Fruit fly (Drosophila melanogaster) whole organism, embryonic: ENCODE results near the gene vkg.

ENCODE experiments used
- Asciz ChIP-seq: fragments of 200-800 bp; sonication (Bioruptor generic); optimal IDR thresholded peaks from 2 replicates; lab custom pipeline; 2017; ENCODE audit warnings: missing biosample characterization, mild to moderate bottlenecking, missing genetic modification characterization, missing genetic modification reagents
- Atf3 ChIP-seq: fragments of 200-800 bp; sonication (Bioruptor generic); optimal IDR thresholded peaks from 3 replicates; lab custom pipeline; 2016; ENCODE audit warnings: missing biosample characterization, missing genetic modification characterization
- Bgb ChIP-seq: fragments of 200-800 bp; sonication (Bioruptor generic); IDR thresholded peaks from 2 replicates; pipeline ENCODE4 v1.3.6; 2022; ENCODE audit warnings: missing biosample characterization, missing genetic modification characterization; ENCODE audit not compliant: partially characterized antibody
- CG10267 ChIP-seq: fragments of 200-800 bp; sonication (Bioruptor generic); optimal IDR thresholded peaks from 2 replicates; lab custom pipeline; 2018; ENCODE audit warnings: missing biosample characterization, mild to moderate bottlenecking, missing genetic modification characterization, moderate library complexity
- CG10321 ChIP-seq: fragments of 200-800 bp; sonication (Bioruptor generic); IDR thresholded peaks from 2 replicates; pipeline ENCODE4 v1.3.6; 2022; ENCODE audit warnings: missing biosample characterization, missing genetic modification characterization
- CG10462 ChIP-seq: fragments of 200-800 bp; sonication (Bioruptor generic); optimal IDR thresholded peaks from 2 replicates; lab custom pipeline; 2016; ENCODE audit warnings: missing biosample characterization, missing genetic modification characterization
- CG11723 ChIP-seq: fragments of 200-800 bp; sonication (Bioruptor generic); optimal IDR thresholded peaks from 2 replicates; lab custom pipeline; 2017; ENCODE audit warnings: missing biosample characterization, mild to moderate bottlenecking, missing genetic modification characterization
- CG12744 ChIP-seq: fragments of 200-800 bp; sonication (Bioruptor generic); optimal IDR thresholded peaks from 2 replicates; lab custom pipeline; 2016; ENCODE audit warnings: missing biosample characterization, missing genetic modification characterization
- CG14441 ChIP-seq: fragments of 200-800 bp; sonication (Bioruptor generic); IDR thresholded peaks from 2 replicates; pipeline ENCODE4 v1.3.6; 2022; ENCODE audit warnings: missing biosample characterization, missing genetic modification characterization
- CG14667 ChIP-seq: fragments of 200-800 bp; sonication (Bioruptor generic); IDR thresholded peaks from 2 replicates; pipeline ENCODE4 v1.3.6; 2022; ENCODE audit warnings: missing biosample characterization, missing genetic modification characterization
- CG15479 ChIP-seq: fragments of 200-800 bp; sonication (Bioruptor generic); optimal IDR thresholded peaks from 3 replicates; lab custom pipeline; 2019; ENCODE audit warnings: missing biosample characterization, mild to moderate bottlenecking, missing genetic modification characterization, moderate library complexity
- CG1602 ChIP-seq: fragments of 200-800 bp; sonication (Bioruptor generic); optimal IDR thresholded peaks from 3 replicates; lab custom pipeline; 2016; ENCODE audit warnings: missing biosample characterization, missing genetic modification characterization
- CG16779 ChIP-seq: fragments of 200-800 bp; sonication (Bioruptor generic); IDR thresholded peaks from 2 replicates; pipeline ENCODE4 v1.3.6; 2022; ENCODE audit warnings: missing biosample characterization, missing genetic modification characterization
- CG16813 ChIP-seq: fragments of 200-800 bp; sonication (Bioruptor generic); IDR thresholded peaks from 3 replicates; pipeline ENCODE4 v1.3.6; 2022; ENCODE audit warnings: missing biosample characterization, missing genetic modification characterization; ENCODE audit not compliant: partially characterized antibody
- CG17802 ChIP-seq: fragments of 200-800 bp; sonication (Bioruptor generic); optimal IDR thresholded peaks from 2 replicates; lab custom pipeline; 2018; ENCODE audit warnings: missing biosample characterization, mild to moderate bottlenecking, missing genetic modification characterization, moderate library complexity
- CG17829 ChIP-seq: fragments of 200-800 bp; optimal IDR thresholded peaks from 2 replicates; lab custom pipeline; 2019; ENCODE audit warnings: missing biosample characterization, mild to moderate bottlenecking, missing genetic modification characterization, moderate library complexity
- CG3838 ChIP-seq: fragments of 200-800 bp; sonication (Bioruptor generic); optimal IDR thresholded peaks from 3 replicates; lab custom pipeline; 2016; ENCODE audit warnings: missing biosample characterization, missing genetic modification characterization
- CG4617 ChIP-seq: fragments of 200-800 bp; sonication (Bioruptor generic); optimal IDR thresholded peaks from 3 replicates; lab custom pipeline; 2016; ENCODE audit warnings: missing biosample characterization, missing genetic modification characterization, borderline replicate concordance
- CG4854 ChIP-seq: fragments of 200-800 bp; sonication (Bioruptor generic); optimal IDR thresholded peaks from 2 replicates; lab custom pipeline; 2016; ENCODE audit warnings: missing biosample characterization, missing genetic modification characterization, inconsistent platforms
- CG6175 ChIP-seq: fragments of 200-800 bp; sonication (Bioruptor generic); IDR thresholded peaks from 3 replicates; pipeline ENCODE4 v1.3.6; 2022; ENCODE audit warnings: missing biosample characterization, missing genetic modification characterization
- CG9727 ChIP-seq: fragments of 200-800 bp; sonication (Bioruptor generic); optimal IDR thresholded peaks from 3 replicates; lab custom pipeline; 2017; ENCODE audit warnings: missing biosample characterization, mild to moderate bottlenecking, missing genetic modification characterization
- Camta ChIP-seq: fragments of 200-800 bp; sonication (Bioruptor generic); optimal IDR thresholded peaks from 2 replicates; lab custom pipeline; 2016; ENCODE audit warnings: missing biosample characterization, missing genetic modification characterization
- Doc2 ChIP-seq: fragments of 200-800 bp; sonication (Bioruptor generic); IDR thresholded peaks from 2 replicates; pipeline ENCODE4 v1.3.6; 2022; ENCODE audit warnings: missing biosample characterization, missing genetic modification characterization
- Gug ChIP-seq: fragments of 200-800 bp; sonication (Bioruptor generic); IDR thresholded peaks from 4 replicates; pipeline ENCODE4 v1.3.6; 2022; ENCODE audit warnings: missing biosample characterization, missing genetic modification characterization
- HLH3B ChIP-seq: fragments of 200-800 bp; sonication (Bioruptor generic); IDR thresholded peaks from 2 replicates; pipeline ENCODE4 v1.3.6; 2022; ENCODE audit warnings: missing biosample characterization, missing genetic modification characterization
- Hmx ChIP-seq: fragments of 200-800 bp; sonication (Bioruptor generic); optimal IDR thresholded peaks from 2 replicates; lab custom pipeline; 2016; ENCODE audit warnings: missing biosample characterization, missing genetic modification characterization
- Hr51 ChIP-seq, 2 experiments: fragments of 200-800 bp; sonication (Bioruptor generic); optimal IDR thresholded peaks; 2 replicates in 1 of 2; 3 replicates in 1 of 2; lab custom pipeline; 2016 to 2018; ENCODE audit warnings: missing biosample characterization in 2 of 2, missing genetic modification characterization in 2 of 2, mild to moderate bottlenecking in 1 of 2, moderate library complexity in 1 of 2
- Lhr ChIP-seq: fragments of 200-800 bp; sonication (Bioruptor generic); optimal IDR thresholded peaks from 3 replicates; lab custom pipeline; 2017; ENCODE audit warnings: mild to moderate bottlenecking, missing biosample characterization, missing genetic modification reagents, missing genetic modification characterization
- MESR4 ChIP-seq: fragments of 200-800 bp; sonication (Bioruptor generic); optimal IDR thresholded peaks from 2 replicates; lab custom pipeline; 2018; ENCODE audit warnings: missing biosample characterization, mild to moderate bottlenecking, missing genetic modification characterization, moderate library complexity
- Mad ChIP-seq: fragments of 200-800 bp; sonication (Bioruptor generic); optimal IDR thresholded peaks from 2 replicates; lab custom pipeline; 2016; ENCODE audit warnings: missing biosample characterization, missing genetic modification characterization
- NC2β ChIP-seq: fragments of 200-800 bp; sonication (Bioruptor generic); optimal IDR thresholded peaks from 2 replicates; lab custom pipeline; 2016; ENCODE audit warnings: missing biosample characterization, missing genetic modification characterization
- Optix ChIP-seq: fragments of 200-800 bp; sonication (Bioruptor generic); IDR thresholded peaks from 3 replicates; pipeline ENCODE4 v1.3.6; 2022; ENCODE audit warnings: missing biosample characterization, missing genetic modification characterization
- Sry-β ChIP-seq: fragments of 200-800 bp; sonication (Bioruptor generic); optimal IDR thresholded peaks from 2 replicates; lab custom pipeline; 2018; ENCODE audit warnings: missing biosample characterization, mild to moderate bottlenecking, missing genetic modification characterization, moderate library complexity
- TFAM ChIP-seq: fragments of 200-800 bp; sonication (Bioruptor generic); optimal IDR thresholded peaks from 2 replicates; lab custom pipeline; 2017; ENCODE audit warnings: missing biosample characterization, missing genetic modification characterization, inconsistent platforms
- Tbp ChIP-seq: fragments of >200 bp; optimal IDR thresholded peaks from 2 replicates; lab custom pipeline; 2018; ENCODE audit warnings: missing biosample characterization, missing genetic modification characterization
- Vsx1 ChIP-seq: fragments of 200-800 bp; sonication (Bioruptor generic); optimal IDR thresholded peaks from 2 replicates; lab custom pipeline; 2017; ENCODE audit warnings: missing biosample characterization, mild to moderate bottlenecking, missing genetic modification characterization, missing genetic modification reagents
- cad ChIP-seq: fragments of >200 bp; optimal IDR thresholded peaks from 2 replicates; lab custom pipeline; 2017; ENCODE audit warnings: missing biosample characterization, missing genetic modification characterization
- ems ChIP-seq: fragments of 200-800 bp; sonication (Bioruptor generic); optimal IDR thresholded peaks from 3 replicates; lab custom pipeline; 2016; ENCODE audit warnings: missing biosample characterization, missing genetic modification characterization
- gcm ChIP-seq: fragments of 200-800 bp; sonication (Bioruptor generic); optimal IDR thresholded peaks from 2 replicates; lab custom pipeline; 2019; ENCODE audit warnings: missing biosample characterization, mild to moderate bottlenecking, missing genetic modification characterization, moderate library complexity
- inv ChIP-seq: fragments of 200-800 bp; sonication (Bioruptor generic); IDR thresholded peaks from 2 replicates; pipeline ENCODE4 v1.3.6; 2022; ENCODE audit warnings: missing biosample characterization, missing genetic modification characterization; ENCODE audit not compliant: partially characterized antibody
- lab ChIP-seq: fragments of 200-800 bp; sonication (Bioruptor generic); optimal IDR thresholded peaks from 3 replicates; lab custom pipeline; 2017; ENCODE audit warnings: missing biosample characterization, missing genetic modification characterization, mild to moderate bottlenecking, moderate library complexity, missing genetic modification reagents
- lov ChIP-seq, 2 experiments: fragments of 200-800 bp in 1 of 2; fragments of >200 bp in 1 of 2; sonication (Bioruptor generic) in 1 of 2; IDR thresholded peaks in 1 of 2; optimal IDR thresholded peaks in 1 of 2; 2 replicates in 1 of 2; 3 replicates in 1 of 2; pipeline versions ENCODE4 v1.3.6 to Lab custom; 2017 to 2022; ENCODE audit warnings: missing biosample characterization in 1 of 2, missing genetic modification characterization in 1 of 2
- oc ChIP-seq: fragments of 200-800 bp; sonication (Bioruptor generic); optimal IDR thresholded peaks from 2 replicates; lab custom pipeline; 2018; ENCODE audit warnings: missing biosample characterization, mild to moderate bottlenecking, missing genetic modification characterization, moderate library complexity
- pb ChIP-seq: fragments of 200-800 bp; sonication (Bioruptor generic); optimal IDR thresholded peaks from 3 replicates; lab custom pipeline; 2016; ENCODE audit warnings: missing biosample characterization, missing genetic modification characterization
- row ChIP-seq: fragments of 200-800 bp; sonication (Bioruptor generic); IDR thresholded peaks from 3 replicates; pipeline ENCODE4 v1.3.6; 2022; ENCODE audit warnings: missing biosample characterization, missing genetic modification characterization
- salm ChIP-seq: fragments of 200-800 bp; sonication (Bioruptor generic); optimal IDR thresholded peaks from 2 replicates; lab custom pipeline; 2018; ENCODE audit warnings: missing biosample characterization, mild to moderate bottlenecking, missing genetic modification characterization
- scrt ChIP-seq: fragments of 200-800 bp; sonication (Bioruptor generic); optimal IDR thresholded peaks from 2 replicates; lab custom pipeline; 2018; ENCODE audit warnings: missing biosample characterization, mild to moderate bottlenecking, missing genetic modification characterization, moderate library complexity
- sr ChIP-seq: fragments of 200-800 bp; sonication (Bioruptor generic); IDR thresholded peaks from 3 replicates; pipeline ENCODE4 v1.3.6; 2022; ENCODE audit warnings: missing biosample characterization, missing genetic modification characterization
- tio ChIP-seq: fragments of 200-800 bp; sonication (Bioruptor generic); optimal IDR thresholded peaks from 2 replicates; lab custom pipeline; 2017; ENCODE audit warnings: missing biosample characterization, missing genetic modification characterization, inconsistent platforms
- trh ChIP-seq: fragments of 200-800 bp; sonication (Bioruptor generic); optimal IDR thresholded peaks from 2 replicates; lab custom pipeline; 2016; ENCODE audit warnings: missing biosample characterization, missing genetic modification characterization
- zf30C ChIP-seq: fragments of 200-800 bp; sonication (Bioruptor generic); optimal IDR thresholded peaks from 3 replicates; lab custom pipeline; 2018; ENCODE audit warnings: missing biosample characterization, mild to moderate bottlenecking, missing genetic modification characterization

The vkg gene

DNA sequence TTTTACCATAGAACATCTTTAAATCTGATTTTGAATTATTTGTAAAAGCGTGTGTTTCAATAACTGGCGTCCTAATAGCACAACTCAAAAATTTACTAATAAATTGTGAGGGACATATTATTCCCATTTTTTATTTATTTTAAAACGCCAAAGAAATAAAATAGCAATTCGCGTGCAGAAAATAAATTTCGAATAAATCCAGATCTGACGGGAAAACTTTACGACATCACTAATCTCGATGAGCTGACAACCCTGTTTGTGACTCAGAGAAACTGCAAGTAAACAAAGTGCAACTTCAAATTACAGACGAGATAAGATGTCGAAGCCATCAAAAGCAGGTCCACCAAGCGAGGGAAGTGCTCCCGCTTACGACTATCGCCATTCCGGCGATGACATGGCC lies 62.6 kb downstream of the vkg start, which contains the start of gene CG34125 (continued):
- TF ChIP-seq Bgb (no peak), TFAM (GFP tag; lab: Kevin White, UChicago) (no peak), CG1602 (GFP tag; lab: Kevin White, UChicago) (no peak), Doc2 (GFP tag; lab: Robert Waterston, UW) (no peak), CG14441 (GFP tag; lab: Robert Waterston, UW) (no peak), tio (no peak), row (peak; percentile 86), CG9727 (GFP tag; lab: Kevin White, UChicago) (no peak), Mad (GFP tag; lab: Kevin White, UChicago) (no peak), Vsx1 (GFP tag; lab: Kevin White, UChicago) (no peak), HLH3B (GFP tag; lab: Robert Waterston, UW) (no peak), CG11723 (GFP tag; lab: Kevin White, UChicago) (no peak), cad (GFP tag; lab: Kevin White, UChicago) (no peak), CG10267 (tag; lab: Kevin White, UChicago) (no peak), pb (GFP tag; lab: Kevin White, UChicago) (no peak), Camta (GFP tag; lab: Kevin White, UChicago) (peak; percentile 16), CG17829 (no peak), CG10462 (GFP tag; lab: Kevin White, UChicago) (no peak), oc (tag; lab: Kevin White, UChicago) (no peak), sr (GFP tag; lab: Robert Waterston, UW) (no peak), CG15479 (GFP tag; lab: Kevin White, UChicago) (no peak), Tbp (GFP tag; lab: Kevin White, UChicago) (no peak), zf30C (no peak), Hmx (GFP tag; lab: Kevin White, UChicago) (no peak), NC2β (no peak), Asciz (GFP tag; lab: Kevin White, UChicago) (no peak), Optix (GFP tag; lab: Robert Waterston, UW) (no peak), lab (no peak), Sry-β (GFP tag; lab: Kevin White, UChicago) (peak; percentile 91), gcm (GFP tag; lab: Kevin White, UChicago) (no peak), CG6175 (GFP tag; lab: Robert Waterston, UW) (no peak), scrt (GFP tag; lab: Kevin White, UChicago) (no peak), CG10321 (GFP tag; lab: Robert Waterston, UW) (no peak), CG4617 (GFP tag; lab: Kevin White, UChicago) (no peak), CG12744 (GFP tag; lab: Kevin White, UChicago) (no peak), CG17802 (tag; lab: Kevin White, UChicago) (no peak), inv (GFP tag; lab: Robert Waterston, UW) (no peak), Atf3 (GFP tag; lab: Kevin White, UChicago) (no peak), trh (GFP tag; lab: Kevin White, UChicago) (no peak), lov (optimal IDR thresholded peaks at IDR 0.05; lab: Kevin White, UChicago) (no peak), lov (GFP tag; IDR thresholded peaks at IDR 0.05; lab: Robert Waterston, UW) (no peak), Lhr (no peak), CG3838 (GFP tag; lab: Kevin White, UChicago) (no peak), CG14667 (GFP tag; lab: Robert Waterston, UW) (no peak), Hr51 (GFP tag; optimal IDR thresholded peaks at IDR 0.05; lab: Kevin White, UChicago) (no peak), CG4854 (GFP tag; lab: Kevin White, UChicago) (no peak), ems (peak; percentile 10), Gug (GFP tag; lab: Robert Waterston, UW) (no peak), CG16813 (GFP tag; lab: Robert Waterston, UW) (no peak), salm (no peak), CG16779 (GFP tag; lab: Robert Waterston, UW) (no peak), MESR4 (GFP tag; lab: Kevin White, UChicago) (peak; percentile 13)
